Worm (Caenorhabditis elegans) whole organism, young adult: ENCODE data around the gene ztf-7.

Source experiments
- B0035.1 ChIP-seq: sonication (generic microtip); optimal IDR thresholded peaks from 2 replicates; lab custom pipeline; 2016; ENCODE audit warnings: missing genetic modification characterization, mild to moderate bottlenecking, missing compliant biosample characterization, missing genotype, missing genetic modification reagents
- D2030.7 ChIP-seq: fragments of 200-800 bp; sonication (Bioruptor generic); IDR thresholded peaks from 2 replicates; pipeline ENCODE4 v1.3.6; 2022; ENCODE audit warnings: missing genetic modification reagents, missing genetic modification characterization, missing compliant biosample characterization
- F49E8.2 ChIP-seq: sonication (generic microtip); optimal IDR thresholded peaks from 3 replicates; lab custom pipeline; 2017; ENCODE audit warnings: missing genetic modification characterization, mild to moderate bottlenecking, missing compliant biosample characterization, antibody characterized with exemption, moderate library complexity; ENCODE audit not compliant: insufficient read depth
- F55B11.4 ChIP-seq: sonication (generic microtip); optimal IDR thresholded peaks from 2 replicates; lab custom pipeline; 2016; ENCODE audit warnings: missing compliant biosample characterization, missing genetic modification characterization, borderline replicate concordance; ENCODE audit not compliant: insufficient read depth
- K12H6.12 ChIP-seq: fragments of 200-800 bp; sonication (Bioruptor generic); optimal IDR thresholded peaks from 2 replicates; lab custom pipeline; 2018; ENCODE audit warnings: mild to moderate bottlenecking, missing genetic modification characterization, missing compliant biosample characterization
- T07F8.4 ChIP-seq: sonication (generic microtip); optimal IDR thresholded peaks from 2 replicates; lab custom pipeline; 2016; ENCODE audit warnings: mild to moderate bottlenecking, missing genetic modification characterization, moderate library complexity, missing compliant biosample characterization
- Y53F4B.3 ChIP-seq: fragments of 200-800 bp; sonication (Bioruptor generic); IDR thresholded peaks from 2 replicates; pipeline ENCODE4 v1.3.6; 2022; ENCODE audit warnings: missing genetic modification reagents, missing genetic modification characterization, missing compliant biosample characterization
- Y56A3A.18 ChIP-seq: fragments of 200-800 bp; sonication (Bioruptor generic); IDR thresholded peaks from 2 replicates; pipeline ENCODE4 v1.3.6; 2022; ENCODE audit warnings: missing genetic modification reagents, missing genetic modification characterization, missing compliant biosample characterization
- Y67H2A.10 ChIP-seq: fragments of 200-800 bp; sonication (Bioruptor generic); conservative IDR thresholded peaks from 2 replicates; pipeline ENCODE4 v1.3.6; 2022; ENCODE audit warnings: missing genetic modification reagents, missing genetic modification characterization, missing compliant biosample characterization
- Y95B8A.8 ChIP-seq: fragments of 200-800 bp; sonication (Bioruptor generic); IDR thresholded peaks from 2 replicates; pipeline ENCODE4 v1.3.6; 2022; ENCODE audit warnings: missing genetic modification reagents, missing genetic modification characterization, missing compliant biosample characterization
- ama-1 ChIP-seq, 3 experiments: fragments of 150-350 bp in 1 of 3; sonication (generic microtip) in 2 of 3; optimal IDR thresholded peaks; 2 replicates each; lab custom pipeline; 2014 to 2018; ENCODE audit warnings: missing biosample characterization in 2 of 3, missing genetic modification characterization in 2 of 3, missing genetic modification reagents in 2 of 3
- athp-1 ChIP-seq: sonication (generic microtip); optimal IDR thresholded peaks from 2 replicates; lab custom pipeline; 2017; ENCODE audit warnings: mild to moderate bottlenecking, missing genetic modification characterization, missing compliant biosample characterization
- attf-3 ChIP-seq: fragments of 200-800 bp; sonication (Bioruptor generic); conservative IDR thresholded peaks from 2 replicates; pipeline ENCODE4 v1.3.6; 2022; ENCODE audit warnings: missing genetic modification reagents, missing genetic modification characterization, missing compliant biosample characterization
- ccch-3 ChIP-seq: fragments of 200-800 bp; sonication (Bioruptor generic); optimal IDR thresholded peaks from 2 replicates; lab custom pipeline; 2018; ENCODE audit warnings: mild to moderate bottlenecking, missing genetic modification characterization, missing compliant biosample characterization
- cebp-2 ChIP-seq: fragments of 200-800 bp; sonication (Bioruptor generic); IDR thresholded peaks from 2 replicates; pipeline ENCODE4 v1.3.6; 2022; ENCODE audit warnings: missing genetic modification characterization, missing compliant biosample characterization
- ceh-40 ChIP-seq: fragments of 200-800 bp; sonication (Bioruptor generic); IDR thresholded peaks from 2 replicates; pipeline ENCODE4 v1.3.6; 2022; ENCODE audit warnings: missing genetic modification characterization, missing compliant biosample characterization
- ceh-91 ChIP-seq: fragments of 200-800 bp; sonication (Bioruptor generic); IDR thresholded peaks from 2 replicates; pipeline ENCODE4 v1.3.6; 2022; ENCODE audit warnings: missing genetic modification reagents, missing genetic modification characterization, missing compliant biosample characterization
- dox-1 ChIP-seq: fragments of 200-800 bp; sonication (Bioruptor generic); IDR thresholded peaks from 2 replicates; pipeline ENCODE4 v1.3.6; 2022; ENCODE audit warnings: missing genetic modification reagents, missing genetic modification characterization, missing compliant biosample characterization
- dpff-1 ChIP-seq: sonication (generic microtip); optimal IDR thresholded peaks from 2 replicates; lab custom pipeline; 2017; ENCODE audit warnings: mild to moderate bottlenecking, missing genetic modification characterization, missing compliant biosample characterization
- efl-1 ChIP-seq: fragments of 150-350 bp; optimal IDR thresholded peaks from 2 replicates; lab custom pipeline; 2014; ENCODE audit warnings: missing biosample characterization, missing genetic modification reagents, missing genetic modification characterization
- egl-18 ChIP-seq: fragments of 200-800 bp; sonication (Bioruptor generic); IDR thresholded peaks from 2 replicates; pipeline ENCODE4 v1.3.6; 2022; ENCODE audit warnings: missing genetic modification reagents, missing genetic modification characterization, missing compliant biosample characterization
- hlh-12 ChIP-seq: sonication (generic microtip); optimal IDR thresholded peaks from 2 replicates; lab custom pipeline; 2016; ENCODE audit warnings: missing genetic modification characterization, missing compliant biosample characterization
- hlh-26 ChIP-seq: fragments of 200-800 bp; sonication (Bioruptor generic); conservative IDR thresholded peaks from 2 replicates; pipeline ENCODE4 v1.3.6; 2022; ENCODE audit warnings: missing genetic modification reagents, missing genetic modification characterization, missing compliant biosample characterization
- hmg-20 ChIP-seq: fragments of 200-800 bp; sonication (Bioruptor generic); IDR thresholded peaks from 2 replicates; pipeline ENCODE4 v1.3.6; 2022; ENCODE audit warnings: missing genetic modification reagents, missing genetic modification characterization, missing compliant biosample characterization
- hrde-1 ChIP-seq: sonication (generic microtip); optimal IDR thresholded peaks from 2 replicates; lab custom pipeline; 2016; ENCODE audit warnings: missing genetic modification characterization, mild to moderate bottlenecking, missing compliant biosample characterization, moderate library complexity, missing genotype, missing genetic modification reagents, borderline replicate concordance
- lag-1 ChIP-seq: fragments of 200-800 bp; sonication (Bioruptor generic); IDR thresholded peaks from 2 replicates; pipeline ENCODE4 v1.3.6; 2022; ENCODE audit warnings: missing genetic modification reagents, missing genetic modification characterization, missing compliant biosample characterization
- let-607 ChIP-seq, 2 experiments: fragments of 200-800 bp in 1 of 2; sonication (Bioruptor generic) in 1 of 2; sonication (generic microtip) in 1 of 2; optimal IDR thresholded peaks; 2 replicates each; lab custom pipeline; 2016 to 2018; ENCODE audit warnings: mild to moderate bottlenecking in 2 of 2, missing compliant biosample characterization in 2 of 2, missing genetic modification characterization in 2 of 2, moderate library complexity in 2 of 2, missing genotype in 1 of 2
- lin-35 ChIP-seq, 3 experiments: fragments of 150-350 bp in 2 of 3; sonication (generic microtip) in 1 of 3; optimal IDR thresholded peaks; 2 replicates each; lab custom pipeline; 2014 to 2018; ENCODE audit warnings: missing biosample characterization in 3 of 3, missing genetic modification characterization in 3 of 3, missing genetic modification reagents in 3 of 3
- madf-6 ChIP-seq: fragments of 200-800 bp; sonication (Bioruptor generic); IDR thresholded peaks from 2 replicates; pipeline ENCODE4 v1.3.6; 2022; ENCODE audit warnings: missing genetic modification reagents, missing genetic modification characterization, missing compliant biosample characterization
- mes-4 ChIP-seq: sonication (generic microtip); optimal IDR thresholded peaks from 2 replicates; lab custom pipeline; 2016; ENCODE audit warnings: missing genotype, missing genetic modification characterization, missing compliant biosample characterization
- nfya-1 ChIP-seq: sonication (generic microtip); optimal IDR thresholded peaks from 2 replicates; lab custom pipeline; 2017; ENCODE audit warnings: antibody characterized with exemption, missing compliant biosample characterization, missing genetic modification characterization, borderline replicate concordance; ENCODE audit not compliant: insufficient read depth
- nfyb-1 ChIP-seq: fragments of 200-800 bp; sonication (Bioruptor generic); IDR thresholded peaks from 2 replicates; pipeline ENCODE4 v1.3.6; 2022; ENCODE audit warnings: missing genetic modification reagents, missing genetic modification characterization, missing compliant biosample characterization
- nhr-179 ChIP-seq: sonication (generic microtip); optimal IDR thresholded peaks from 2 replicates; lab custom pipeline; 2016; ENCODE audit warnings: mild to moderate bottlenecking, missing genetic modification characterization, missing compliant biosample characterization
- nhr-90 ChIP-seq: sonication (generic microtip); optimal IDR thresholded peaks from 2 replicates; lab custom pipeline; 2016; ENCODE audit warnings: missing genotype, mild to moderate bottlenecking, missing genetic modification characterization, missing compliant biosample characterization
- pha-4 ChIP-seq: fragments of 150-350 bp; sonication (generic microtip); optimal IDR thresholded peaks from 2 replicates; lab custom pipeline; 2014; ENCODE audit warnings: missing biosample characterization, missing genetic modification reagents, missing genetic modification characterization
- rcor-1 ChIP-seq: fragments of 200-800 bp; sonication (Bioruptor generic); IDR thresholded peaks from 2 replicates; pipeline ENCODE4 v1.3.6; 2022; ENCODE audit warnings: missing genetic modification reagents, missing genetic modification characterization, missing compliant biosample characterization
- rpc-1 ChIP-seq, 2 experiments: fragments of 150-350 bp in 1 of 2; sonication (generic microtip) in 1 of 2; optimal IDR thresholded peaks; 2 replicates each; lab custom pipeline; 2014 to 2018; ENCODE audit warnings: missing biosample characterization in 1 of 2, missing genetic modification characterization in 1 of 2, missing genetic modification reagents in 1 of 2, missing genotype in 1 of 2
- snpc-1.3 ChIP-seq: sonication (generic microtip); optimal IDR thresholded peaks from 2 replicates; lab custom pipeline; 2017; ENCODE audit warnings: missing genetic modification characterization, mild to moderate bottlenecking, missing compliant biosample characterization, antibody characterized with exemption, moderate library complexity, missing genotype, missing genetic modification reagents; ENCODE audit not compliant: insufficient read depth
- snpc-4 ChIP-seq, 5 experiments: fragments of 150-350 bp in 1 of 5; sonication (generic microtip) in 4 of 5; optimal IDR thresholded peaks; 2 replicates each; lab custom pipeline; 2014 to 2018; ENCODE audit warnings: missing genetic modification characterization in 5 of 5, missing biosample characterization in 3 of 5, antibody characterized with exemption in 2 of 5, mild to moderate bottlenecking in 2 of 5, missing compliant biosample characterization in 2 of 5, missing genotype in 2 of 5, moderate library complexity in 2 of 5, missing genetic modification reagents in 1 of 5
- tbx-9 ChIP-seq: sonication (generic microtip); optimal IDR thresholded peaks from 2 replicates; lab custom pipeline; 2016; ENCODE audit warnings: borderline replicate concordance, missing genetic modification characterization, inconsistent platforms, missing compliant biosample characterization
- unc-130 ChIP-seq: sonication (generic microtip); optimal IDR thresholded peaks from 2 replicates; lab custom pipeline; 2016; ENCODE audit warnings: missing genetic modification reagents, missing genetic modification characterization, missing compliant biosample characterization
- unc-62 ChIP-seq: fragments of 150-350 bp; optimal IDR thresholded peaks from 2 replicates; lab custom pipeline; 2014; ENCODE audit warnings: missing biosample characterization, missing genetic modification reagents, missing genetic modification characterization
- xnd-1 ChIP-seq: sonication (generic microtip); optimal IDR thresholded peaks from 2 replicates; lab custom pipeline; 2016; ENCODE audit warnings: missing genotype, missing genetic modification reagents, missing genetic modification characterization, missing compliant biosample characterization
- ztf-18 ChIP-seq: sonication (generic microtip); optimal IDR thresholded peaks from 2 replicates; lab custom pipeline; 2016; ENCODE audit warnings: missing genotype, mild to moderate bottlenecking, missing genetic modification characterization, missing compliant biosample characterization
- ztf-28 ChIP-seq: fragments of 200-800 bp; sonication (Bioruptor generic); IDR thresholded peaks from 2 replicates; pipeline ENCODE4 v1.3.6; 2022; ENCODE audit warnings: missing genetic modification reagents, missing genetic modification characterization, missing compliant biosample characterization

The ztf-7 gene

DNA sequence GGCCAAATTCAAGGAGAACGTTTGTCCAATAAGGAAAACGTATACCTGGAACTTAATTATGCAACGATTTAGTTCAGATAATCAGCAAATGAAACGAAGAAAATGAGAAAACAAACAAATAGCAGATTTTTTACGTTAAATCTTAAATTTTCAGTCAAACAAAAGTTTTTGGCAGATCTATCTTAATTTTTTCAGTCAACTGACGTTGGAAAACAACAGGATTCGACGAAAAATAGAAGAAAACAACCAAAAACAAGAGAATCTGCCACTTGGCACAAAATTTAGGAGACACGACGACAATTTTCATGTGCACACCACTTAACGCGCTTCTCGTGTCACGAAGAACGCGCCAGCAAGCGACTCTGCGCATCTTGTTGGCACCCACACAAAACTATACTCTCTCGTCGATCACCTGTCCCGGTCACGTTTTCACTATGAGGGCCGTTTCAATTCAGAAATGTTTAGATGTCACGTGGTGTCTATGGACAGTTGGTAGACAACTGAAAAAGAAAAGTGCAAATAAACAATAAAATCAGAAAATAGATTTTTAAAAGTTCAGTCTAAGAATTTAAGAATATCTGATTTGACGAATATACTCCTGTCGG, at the start of gene ztf-7:
Gene ztf-7 (minus strand): TSS at position 51 of the 605 bp plus-strand sequence.
- TF ChIP-seq madf-6 (GFP tag; lab: Robert Waterston, UW) (peak; percentile 69), ztf-18 (tag; lab: Kevin White, UChicago) (peak; percentile 98), dox-1 (peak; percentile 98), F55B11.4 (no peak), ceh-91 (GFP tag; lab: Robert Waterston, UW) (peak; percentile 37; the same call in 1 of the 2 replicates), pha-4 (tag; lab: Kevin White, UChicago) (no peak), rcor-1 (GFP tag; lab: Robert Waterston, UW) (peak; percentile 92), Y56A3A.18 (GFP tag; lab: Robert Waterston, UW) (peak; percentile 94), nfya-1 (tag; lab: Kevin White, UChicago) (no peak), Y53F4B.3 (GFP tag; lab: Robert Waterston, UW) (no peak), egl-18 (GFP tag; lab: Robert Waterston, UW) (0 out of 2 replicates have a peak, but pooled peaks have one; percentile 64), nhr-179 (tag; lab: Kevin White, UChicago) (no peak), nfyb-1 (GFP tag; lab: Robert Waterston, UW) (peak; percentile 96), tbx-9 (tag; lab: Kevin White, UChicago) (no peak), xnd-1 (tag; lab: Kevin White, UChicago) (no peak), mes-4 (tag; lab: Kevin White, UChicago) (no peak), hrde-1 (tag; lab: Kevin White, UChicago) (no peak), B0035.1 (tag; lab: Kevin White, UChicago) (peak; percentile 77), unc-62 (GFP tag; lab: Kevin White, UChicago) (no peak), efl-1 (GFP tag; lab: Kevin White, UChicago) (peak; percentile 36), Y67H2A.10 (GFP tag; lab: Robert Waterston, UW) (peak; percentile 81), athp-1 (tag; lab: Kevin White, UChicago) (peak; percentile 61), nhr-90 (peak; percentile 77), D2030.7 (peak; percentile 26; the same call in 1 of the 2 replicates), lin-35 (GFP tag; optimal IDR thresholded peaks at IDR 0.05; lab: Kevin White, UChicago) (peak in 1 of 3 experiments; percentile 87), let-607 (tag; optimal IDR thresholded peaks at IDR 0.05; lab: Kevin White, UChicago) (peak; percentile 97 to 98), hlh-26 (GFP tag; lab: Robert Waterston, UW) (no peak), hmg-20 (peak; percentile 63), T07F8.4 (tag; lab: Kevin White, UChicago) (no peak), hlh-12 (tag; lab: Kevin White, UChicago) (no peak), ceh-40 (GFP tag; lab: Robert Waterston, UW) (no peak), dpff-1 (tag; lab: Kevin White, UChicago) (no peak), snpc-1.3 (tag; lab: Kevin White, UChicago) (no peak), cebp-2 (GFP tag; lab: Robert Waterston, UW) (peak; percentile 65; the same call in 1 of the 2 replicates), ama-1 (optimal IDR thresholded peaks at IDR 0.05; lab: Kevin White, UChicago) (no peak), ama-1 (GFP tag; optimal IDR thresholded peaks at IDR 0.05; lab: Kevin White, UChicago) (no peak), rpc-1 (optimal IDR thresholded peaks at IDR 0.05; lab: Kevin White, UChicago) (no peak), rpc-1 (tag; optimal IDR thresholded peaks at IDR 0.05; lab: Kevin White, UChicago) (no peak), ztf-28 (no peak), F49E8.2 (peak; percentile 3), unc-130 (GFP tag; lab: Kevin White, UChicago) (no peak), attf-3 (peak; percentile 51; the same call in 1 of the 2 replicates), snpc-4 (GFP tag; optimal IDR thresholded peaks at IDR 0.05; lab: Kevin White, UChicago) (peak; percentile 67), snpc-4 (tag; optimal IDR thresholded peaks at IDR 0.05; lab: Kevin White, UChicago) (peak in 3 of 4 experiments; percentile 77 to 87 (median 84)), Y95B8A.8 (GFP tag; lab: Robert Waterston, UW) (peak; percentile 90), lag-1 (GFP tag; lab: Robert Waterston, UW) (0 out of 2 replicates have a peak, but pooled peaks have one; percentile 56), ccch-3 (GFP tag; lab: Kevin White, UChicago) (no peak), K12H6.12 (peak; percentile 97)
